Worm (Caenorhabditis elegans) whole organism, L4 larva: ENCODE results near the gene F56C4.1.
A peak's percentile ranks its signal among the peaks of the same experiment; 100 is the strongest.

ENCODE experiments used
- R02D3.7 ChIP-seq: fragments of 150-350 bp; sonication (generic microtip); optimal IDR thresholded peaks from 3 replicates; lab custom pipeline; 2014; ENCODE audit warnings: missing biosample characterization, missing genetic modification characterization
- T20F7.1 ChIP-seq: fragments of 200-800 bp; sonication (Bioruptor generic); optimal IDR thresholded peaks from 2 replicates; lab custom pipeline; 2018; ENCODE audit warnings: mild to moderate bottlenecking, missing genetic modification characterization, missing compliant biosample characterization
- T26A8.4 ChIP-seq: fragments of 200-800 bp; sonication (Bioruptor generic); IDR thresholded peaks from 2 replicates; pipeline ENCODE4 v1.3.6; 2022; ENCODE audit warnings: missing genetic modification characterization, missing compliant biosample characterization
- Y105C5A.15 ChIP-seq: fragments of 200-800 bp; sonication (Bioruptor generic); IDR thresholded peaks from 2 replicates; pipeline ENCODE4 v1.3.6; 2022; ENCODE audit warnings: missing genetic modification characterization, missing compliant biosample characterization
- ZK337.2 ChIP-seq: fragments of 200-800 bp; sonication (Bioruptor generic); IDR thresholded peaks from 2 replicates; pipeline ENCODE4 v1.3.6; 2022; ENCODE audit warnings: missing genetic modification reagents, missing genetic modification characterization, missing compliant biosample characterization
- ZK546.5 ChIP-seq, 2 experiments: sonication (generic microtip); optimal IDR thresholded peaks; 2 replicates each; lab custom pipeline; 2017; ENCODE audit warnings: missing biosample characterization in 2 of 2, missing genetic modification characterization in 2 of 2
- aly-2 ChIP-seq: sonication (generic microtip); optimal IDR thresholded peaks from 2 replicates; lab custom pipeline; 2018; ENCODE audit warnings: missing biosample characterization, missing genetic modification characterization
- attf-4 ChIP-seq: sonication (generic microtip); optimal IDR thresholded peaks from 3 replicates; lab custom pipeline; 2017; ENCODE audit warnings: missing biosample characterization, missing genetic modification characterization
- ceh-20 ChIP-seq: fragments of 200-800 bp; sonication (Bioruptor generic); IDR thresholded peaks from 2 replicates; pipeline ENCODE4 v1.3.6; 2022; ENCODE audit warnings: missing genetic modification reagents, missing genetic modification characterization, missing compliant biosample characterization
- cey-2 ChIP-seq: sonication (generic microtip); optimal IDR thresholded peaks from 3 replicates; lab custom pipeline; 2017; ENCODE audit warnings: missing genetic modification characterization, mild to moderate bottlenecking, missing compliant biosample characterization, antibody characterized with exemption, borderline replicate concordance; ENCODE audit not compliant: insufficient read depth
- daf-16 ChIP-seq, 3 experiments: sonication (generic microtip); optimal IDR thresholded peaks; 2 replicates each; lab custom pipeline; 2016 to 2017; ENCODE audit warnings: missing genetic modification characterization in 3 of 3, missing genetic modification reagents in 3 of 3, mild to moderate bottlenecking in 2 of 3, missing compliant biosample characterization in 2 of 3, missing biosample characterization in 1 of 3, moderate library complexity in 1 of 3
- dmd-6 ChIP-seq: fragments of 200-800 bp; sonication (Bioruptor generic); IDR thresholded peaks from 2 replicates; pipeline ENCODE4 v1.3.6; 2022; ENCODE audit warnings: missing genetic modification reagents, missing genetic modification characterization, missing compliant biosample characterization
- dve-1 ChIP-seq: sonication (generic microtip); optimal IDR thresholded peaks from 2 replicates; lab custom pipeline; 2017; ENCODE audit warnings: antibody characterized with exemption, mild to moderate bottlenecking, missing genetic modification characterization, missing compliant biosample characterization; ENCODE audit not compliant: insufficient read depth
- hlh-11 ChIP-seq: fragments of 200-800 bp; sonication (Bioruptor generic); optimal IDR thresholded peaks from 2 replicates; lab custom pipeline; 2018; ENCODE audit warnings: mild to moderate bottlenecking, missing genetic modification characterization, missing compliant biosample characterization
- hlh-30 ChIP-seq: sonication (generic microtip); optimal IDR thresholded peaks from 2 replicates; lab custom pipeline; 2017; ENCODE audit warnings: antibody characterized with exemption, mild to moderate bottlenecking, missing genetic modification characterization, missing compliant biosample characterization; ENCODE audit not compliant: insufficient read depth
- jun-1 ChIP-seq: fragments of 150-350 bp; optimal IDR thresholded peaks from 2 replicates; lab custom pipeline; 2014; ENCODE audit warnings: missing biosample characterization, missing genetic modification reagents, missing genetic modification characterization
- lim-7 ChIP-seq: fragments of 200-800 bp; sonication (Bioruptor generic); IDR thresholded peaks from 2 replicates; pipeline ENCODE4 v1.3.6; 2022; ENCODE audit warnings: missing genetic modification characterization, missing compliant biosample characterization
- lin-29 ChIP-seq: fragments of 200-800 bp; sonication (Bioruptor generic); IDR thresholded peaks from 2 replicates; pipeline ENCODE4 v1.3.6; 2022; ENCODE audit warnings: missing genetic modification reagents, missing genetic modification characterization, missing compliant biosample characterization
- lin-38 ChIP-seq: fragments of 200-800 bp; sonication (Bioruptor generic); IDR thresholded peaks from 2 replicates; pipeline ENCODE4 v1.3.6; 2022; ENCODE audit warnings: missing genetic modification reagents, missing genetic modification characterization, missing compliant biosample characterization
- lsy-2 ChIP-seq, 2 experiments: fragments of 150-350 bp in 1 of 2; sonication (generic microtip) in 1 of 2; optimal IDR thresholded peaks; 2 replicates each; lab custom pipeline; 2014 to 2017; ENCODE audit warnings: missing biosample characterization in 2 of 2, missing genetic modification characterization in 2 of 2
- mep-1 ChIP-seq: fragments of 150-350 bp; sonication (generic microtip); optimal IDR thresholded peaks from 3 replicates; lab custom pipeline; 2014; ENCODE audit warnings: missing biosample characterization, missing genetic modification characterization
- mxl-3 ChIP-seq: fragments of 200-800 bp; sonication (Bioruptor generic); optimal IDR thresholded peaks from 2 replicates; lab custom pipeline; 2018; ENCODE audit warnings: mild to moderate bottlenecking, missing genetic modification characterization, missing compliant biosample characterization
- nhr-10 ChIP-seq: fragments of 150-350 bp; optimal IDR thresholded peaks from 2 replicates; lab custom pipeline; 2014; ENCODE audit warnings: missing biosample characterization, missing genetic modification characterization
- nhr-28 ChIP-seq: fragments of 150-350 bp; optimal IDR thresholded peaks from 2 replicates; lab custom pipeline; 2014; ENCODE audit warnings: missing biosample characterization, missing genetic modification characterization
- nhr-41 ChIP-seq: fragments of 200-800 bp; sonication (Bioruptor generic); IDR thresholded peaks from 2 replicates; pipeline ENCODE4 v1.3.6; 2022; ENCODE audit warnings: missing genetic modification reagents, missing genetic modification characterization, missing compliant biosample characterization
- php-3 ChIP-seq: fragments of 200-800 bp; sonication (Bioruptor generic); IDR thresholded peaks from 2 replicates; pipeline ENCODE4 v1.3.6; 2022; ENCODE audit warnings: missing genetic modification reagents, missing genetic modification characterization, missing compliant biosample characterization
- pqm-1 ChIP-seq: sonication (generic microtip); optimal IDR thresholded peaks from 2 replicates; lab custom pipeline; 2017; ENCODE audit warnings: missing biosample characterization, missing genetic modification characterization
- skn-1 ChIP-seq: fragments of 150-350 bp; optimal IDR thresholded peaks from 2 replicates; lab custom pipeline; 2014; ENCODE audit warnings: missing biosample characterization, missing genetic modification characterization
- snpc-1.2 ChIP-seq: fragments of 200-800 bp; sonication (Bioruptor generic); IDR thresholded peaks from 2 replicates; pipeline ENCODE4 v1.3.6; 2022; ENCODE audit warnings: missing genetic modification reagents, missing genetic modification characterization, missing compliant biosample characterization
- spr-3 ChIP-seq: fragments of 200-800 bp; sonication (Bioruptor generic); optimal IDR thresholded peaks from 2 replicates; lab custom pipeline; 2018; ENCODE audit warnings: mild to moderate bottlenecking, missing genetic modification characterization, missing compliant biosample characterization
- tag-97 ChIP-seq: fragments of 200-800 bp; sonication (Bioruptor generic); IDR thresholded peaks from 2 replicates; pipeline ENCODE4 v1.3.6; 2022; ENCODE audit warnings: missing genetic modification characterization, missing compliant biosample characterization
- unc-62 ChIP-seq, 3 experiments: fragments of 150-350 bp in 1 of 3; sonication (generic microtip); optimal IDR thresholded peaks in 2 of 3; peaks in 1 of 3; 1 replicate in 1 of 3; 2 replicates in 2 of 3; lab custom pipeline; 2014 to 2017; ENCODE audit warnings: missing biosample characterization in 3 of 3, missing genetic modification characterization in 3 of 3, missing genetic modification reagents in 3 of 3, missing genotype in 1 of 3
- zag-1 ChIP-seq: fragments of 150-350 bp; optimal IDR thresholded peaks from 2 replicates; lab custom pipeline; 2014; ENCODE audit warnings: missing biosample characterization, missing genetic modification characterization
- zfp-3 ChIP-seq: fragments of 200-800 bp; sonication (Bioruptor generic); conservative IDR thresholded peaks from 2 replicates; pipeline ENCODE4 v1.3.6; 2022; ENCODE audit warnings: missing genetic modification reagents, missing genetic modification characterization, missing compliant biosample characterization
- ztf-11 ChIP-seq: fragments of 150-350 bp; optimal IDR thresholded peaks from 2 replicates; lab custom pipeline; 2014; ENCODE audit warnings: missing biosample characterization, missing genetic modification characterization

The F56C4.1 gene

ce11 chrIV:10614918-10615477, 21.8 kb upstream of the F56C4.1 start, which contains the start of gene ptr-14:
ptr-14 (plus strand) TSS chrIV:10615427.
- TF ChIP-seq nhr-28 (peak; percentile 3), T26A8.4 (GFP tag; lab: Robert Waterston, UW) (no peak), hlh-11 (tag; lab: Kevin White, UChicago) (peak; percentile 41)

DNA sequence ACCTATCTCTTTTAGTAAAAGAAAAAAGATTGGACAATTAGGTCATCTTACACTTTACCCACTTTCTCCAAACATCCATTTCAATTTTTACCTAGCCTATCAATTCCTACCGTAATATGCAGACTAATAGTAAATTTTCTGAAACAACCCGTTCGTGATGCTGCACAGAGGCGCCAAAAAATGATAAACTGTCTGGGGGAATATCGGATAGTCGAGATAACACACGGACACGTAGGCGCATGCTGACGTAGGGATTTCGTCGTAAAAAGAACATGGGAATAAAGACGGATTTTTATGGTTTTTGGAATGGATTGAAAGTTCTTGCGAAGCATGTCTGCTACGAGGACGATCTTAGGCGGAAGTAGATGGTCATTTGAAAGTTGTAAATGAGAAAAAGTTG, 20.4 kb upstream of the F56C4.1 start:
- TF ChIP-seq attf-4 (tag; lab: Kevin White, UChicago), result no peak
- no peak for TF ChIP-seq R02D3.7 (tag; lab: Kevin White, UChicago)
- no peak for TF ChIP-seq zag-1
- no peak for TF ChIP-seq snpc-1.2 (GFP tag; lab: Robert Waterston, UW)
- TF ChIP-seq mxl-3 (GFP tag; lab: Kevin White, UChicago), result peak; percentile 37
- no peak for TF ChIP-seq ZK546.5 (tag; optimal IDR thresholded peaks at IDR 0.05; lab: Kevin White, UChicago)
- TF ChIP-seq Y105C5A.15 (GFP tag; lab: Robert Waterston, UW), result no peak
- no peak for TF ChIP-seq lin-29 (GFP tag; lab: Robert Waterston, UW)
- TF ChIP-seq php-3 (GFP tag; lab: Robert Waterston, UW), result no peak
- no peak for TF ChIP-seq T20F7.1
- TF ChIP-seq unc-62 (GFP tag; optimal IDR thresholded peaks at IDR 0.05 in 1 of 2; lab: Kevin White, UChicago), result peak in 1 of 2 experiments; percentile 78
- no peak for TF ChIP-seq unc-62 (tag; optimal IDR thresholded peaks at IDR 0.05; lab: Kevin White, UChicago)

DNA sequence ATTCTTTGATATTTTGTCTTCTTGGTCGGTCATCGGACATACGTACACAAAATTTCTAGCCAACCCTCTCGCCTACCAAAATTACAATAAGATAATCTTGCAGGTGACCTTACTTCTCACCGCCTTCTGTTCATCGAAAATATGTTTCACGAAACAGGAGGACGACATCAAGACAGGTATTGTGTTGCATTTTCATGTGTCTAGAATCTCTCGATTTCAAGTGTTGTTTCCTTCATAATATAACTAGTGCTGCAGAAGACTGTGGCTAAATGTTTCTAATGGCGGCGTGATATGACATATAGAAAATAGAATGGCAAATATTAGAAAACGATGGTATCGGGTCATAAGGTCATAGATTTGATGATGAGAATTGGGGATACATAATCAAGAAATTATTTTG, 19.6 kb upstream of the F56C4.1 start:
- no peak for TF ChIP-seq spr-3 (GFP tag; lab: Kevin White, UChicago)
- TF ChIP-seq cey-2, result peak; percentile 2
- TF ChIP-seq tag-97 (GFP tag; lab: Robert Waterston, UW), result no peak
- no peak for TF ChIP-seq lim-7 (GFP tag; lab: Robert Waterston, UW)
- TF ChIP-seq nhr-41 (GFP tag; lab: Robert Waterston, UW), result no peak
- no peak for TF ChIP-seq skn-1 (tag; lab: Kevin White, UChicago)
- TF ChIP-seq unc-62 (GFP tag; optimal IDR thresholded peaks at IDR 0.05 in 1 of 2; lab: Kevin White, UChicago), result peak in 1 of 2 experiments; percentile 92
- no peak for TF ChIP-seq unc-62 (tag; optimal IDR thresholded peaks at IDR 0.05; lab: Kevin White, UChicago)
- TF ChIP-seq ZK337.2, result no peak
- no peak for TF ChIP-seq aly-2 (tag; lab: Kevin White, UChicago)
- peak; percentile 19 for TF ChIP-seq hlh-30 (tag; lab: Kevin White, UChicago)
- TF ChIP-seq ceh-20 (GFP tag; lab: Robert Waterston, UW), result no peak

DNA sequence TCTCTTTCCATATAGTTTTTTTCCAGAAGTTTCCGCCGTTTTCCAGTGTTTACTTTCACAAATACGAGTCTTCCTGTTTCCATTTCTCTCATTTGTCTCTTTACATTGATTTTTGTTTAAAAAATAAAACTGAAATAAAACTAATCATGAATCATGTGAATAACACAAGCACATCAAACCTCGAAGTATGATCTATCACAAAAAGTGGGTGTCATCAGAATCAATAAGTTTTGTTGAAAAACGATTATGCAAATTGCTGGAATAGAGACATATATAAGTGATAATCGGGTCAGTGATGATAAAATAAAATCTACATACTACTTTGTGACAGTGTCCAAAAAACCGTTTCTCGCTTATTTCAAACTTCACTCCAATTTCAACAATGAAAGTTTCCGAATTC, 15.9 kb upstream of the F56C4.1 start, which contains the start of gene R09H10.7:
Gene R09H10.7 (plus strand): TSS at position 301 of the 400 bp plus-strand sequence.
- 0 out of 2 replicates have a peak, but pooled peaks have one; percentile 33 for TF ChIP-seq zfp-3 (GFP tag; lab: Robert Waterston, UW)
- no peak for TF ChIP-seq ZK337.2

- TF ChIP-seq jun-1 (no peak), daf-16 (GFP tag; optimal IDR thresholded peaks at IDR 0.05; lab: Kevin White, UChicago) (no peak), daf-16 (tag; optimal IDR thresholded peaks at IDR 0.05; lab: Kevin White, UChicago) (peak; percentile 46), php-3 (GFP tag; lab: Robert Waterston, UW) (peak; percentile 98), nhr-28 (peak; percentile 36), dve-1 (peak; percentile 20), pqm-1 (tag; lab: Kevin White, UChicago) (peak; percentile 79), nhr-10 (tag; lab: Kevin White, UChicago) (no peak), ztf-11 (tag; lab: Kevin White, UChicago) (no peak), lin-38 (GFP tag; lab: Robert Waterston, UW) (no peak), dmd-6 (GFP tag; lab: Robert Waterston, UW) (peak; percentile 38; the same call in 1 of the 2 replicates), mep-1 (tag; lab: Kevin White, UChicago) (no peak), T20F7.1 (no peak), ceh-20 (GFP tag; lab: Robert Waterston, UW) (peak; percentile 84), hlh-11 (tag; lab: Kevin White, UChicago) (peak; percentile 42), lsy-2 (tag; optimal IDR thresholded peaks at IDR 0.05; lab: Kevin White, UChicago) (no peak)
Observed at ce11 chrIV:10628724-10629123, 8.0 kb upstream of the F56C4.1 start, which contains the start of gene R09H10.5. R09H10.5 (minus strand) TSS chrIV:10628829.
